Worm (Caenorhabditis elegans): Measurements from ENCODE around the gene ZK105.13.

Gene ZK105.13

DNA sequence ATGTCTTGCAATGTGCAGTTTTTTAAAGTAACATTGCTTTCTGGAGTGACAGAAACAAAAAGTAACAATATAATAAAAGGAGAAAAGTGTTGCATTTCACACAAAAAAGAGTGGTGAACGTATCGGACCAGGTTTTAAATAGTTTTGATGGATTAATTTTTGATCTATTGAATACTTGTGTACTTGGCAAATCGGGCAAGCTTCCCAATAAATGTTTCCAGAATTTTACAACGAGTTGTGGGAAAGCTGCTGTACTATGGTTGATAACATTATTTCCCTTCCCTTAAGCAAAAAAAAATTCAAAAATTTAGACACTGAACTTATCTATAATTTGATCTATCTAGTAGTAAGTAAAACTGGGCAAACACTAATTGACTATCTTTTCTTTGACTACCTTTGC is 19.6 kb downstream of the ZK105.13 start, which contains the start of gene C12D5.10:
C12D5.10 (minus strand) TSS at position 101 of the 400 bp plus-strand sequence.
- TF ChIP-seq pha-2 (tag; optimal IDR thresholded peaks at IDR 0.05) (no peak), pros-1 (tag; optimal IDR thresholded peaks at IDR 0.05) (no peak), gmeb-2 (tag; optimal IDR thresholded peaks at IDR 0.05) (no peak), pag-3 (tag; optimal IDR thresholded peaks at IDR 0.05; ENCODE audit: borderline replicate concordance) (no peak), unc-86 (tag; optimal IDR thresholded peaks at IDR 0.05) (no peak), nhr-232 (tag; optimal IDR thresholded peaks at IDR 0.05) (no peak), sox-4 (tag; optimal IDR thresholded peaks at IDR 0.05) (no peak), pqm-1 (tag; optimal IDR thresholded peaks at IDR 0.05) (no peak), odd-2 (tag; optimal IDR thresholded peaks at IDR 0.05) (no peak), pat-9 (tag; optimal IDR thresholded peaks at IDR 0.05) (no peak)

DNA sequence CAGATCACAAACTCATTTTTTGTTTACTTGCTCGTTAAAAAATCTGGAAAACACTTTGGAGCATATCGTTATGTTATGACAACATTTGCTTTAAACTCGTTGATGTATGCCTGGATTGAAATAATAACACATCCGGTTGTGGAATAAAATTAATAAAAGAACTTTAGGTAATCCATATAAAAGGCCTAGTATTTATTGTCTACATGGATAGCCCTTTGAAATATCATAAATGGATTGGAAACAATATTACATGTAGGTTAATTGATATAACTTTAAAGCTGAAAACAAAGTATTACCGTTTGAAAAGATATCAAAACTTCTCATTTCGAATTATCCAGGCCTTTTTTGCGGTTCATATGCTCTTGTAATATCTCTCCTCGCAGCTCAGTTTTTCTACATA is 22.3 kb downstream of the ZK105.13 start:
- TF ChIP-seq che-1 (tag; optimal IDR thresholded peaks at IDR 0.05) (no peak), pat-9 (tag; optimal IDR thresholded peaks at IDR 0.05) (no peak), sdc-2 (tag; optimal IDR thresholded peaks at IDR 0.05) (no peak), Y22D7AL.16 (tag; optimal IDR thresholded peaks at IDR 0.05) (no peak), ceh-22 (tag; optimal IDR thresholded peaks at IDR 0.05) (no peak), ceh-2 (tag; optimal IDR thresholded peaks at IDR 0.05) (no peak), K09A11.1 (tag; optimal IDR thresholded peaks at IDR 0.05; ENCODE audit: insufficient read depth) (no peak), ztf-16 (tag; optimal IDR thresholded peaks at IDR 0.05) (no peak), npax-4 (tag; optimal IDR thresholded peaks at IDR 0.05) (no peak)

ce11 chrV:7689888-7690287 is 23.1 kb downstream of the ZK105.13 start, which contains the start of gene C12D5.9:
C12D5.9 (minus strand) TSS chrV:7689988.
- no peak for TF ChIP-seq ceh-24 (tag; optimal IDR thresholded peaks at IDR 0.05)
- no peak for TF ChIP-seq nfya-1 (tag; optimal IDR thresholded peaks at IDR 0.05)
- TF ChIP-seq elt-2 (tag; optimal IDR thresholded peaks at IDR 0.05): no peak
- no peak for TF ChIP-seq ceh-2 (tag; optimal IDR thresholded peaks at IDR 0.05)
- TF ChIP-seq ceh-34 (tag; optimal IDR thresholded peaks at IDR 0.05): no peak
- no peak for TF ChIP-seq unc-42 (tag; optimal IDR thresholded peaks at IDR 0.05)
- TF ChIP-seq hlh-6 (tag; optimal IDR thresholded peaks at IDR 0.05): no peak
- TF ChIP-seq hlh-15 (tag; optimal IDR thresholded peaks at IDR 0.05): no peak
- no peak for TF ChIP-seq ref-2 (tag; optimal IDR thresholded peaks at IDR 0.05)
- no peak for TF ChIP-seq zip-5 (tag; optimal IDR thresholded peaks at IDR 0.05)
- TF ChIP-seq dve-1 (tag; optimal IDR thresholded peaks at IDR 0.05): no peak
- no peak for TF ChIP-seq nhr-232 (tag; optimal IDR thresholded peaks at IDR 0.05)
- TF ChIP-seq ceh-19 (GFP tag; optimal IDR thresholded peaks at IDR 0.05): no peak

DNA sequence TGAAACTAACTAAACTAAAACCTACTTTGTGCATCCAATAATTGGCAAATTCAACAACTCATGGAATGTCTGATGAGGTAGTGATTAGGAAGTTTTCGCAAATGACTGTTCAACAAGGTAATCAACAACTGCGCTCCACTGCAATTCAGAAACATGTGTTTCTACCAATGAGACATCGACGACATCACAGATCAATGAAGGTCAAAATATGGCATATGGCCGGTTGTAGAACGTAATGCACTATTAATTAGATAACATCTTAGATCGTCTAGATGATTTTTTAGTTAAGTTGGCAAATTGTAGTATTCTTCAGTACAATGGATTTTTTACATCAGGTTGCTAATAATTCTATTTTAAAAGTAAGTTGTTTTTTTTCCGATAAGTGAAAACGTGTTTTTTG is 26.8 kb downstream of the ZK105.13 start, which contains the start of the genes nhr-94 and nhr-152:
nhr-94 (minus strand) TSS at position 147 of the 400 bp plus-strand sequence.
nhr-152 (plus strand) TSS at position 162 of the 400 bp plus-strand sequence.
- TF ChIP-seq sox-4 (tag; optimal IDR thresholded peaks at IDR 0.05): no peak
- no peak for TF ChIP-seq K09A11.1 (tag; optimal IDR thresholded peaks at IDR 0.05; ENCODE audit: insufficient read depth)
- TF ChIP-seq hlh-15 (tag; optimal IDR thresholded peaks at IDR 0.05): no peak
- TF ChIP-seq npax-4 (tag; optimal IDR thresholded peaks at IDR 0.05): no peak
- TF ChIP-seq ceh-24 (tag; optimal IDR thresholded peaks at IDR 0.05): no peak
- TF ChIP-seq ceh-6 (GFP tag; optimal IDR thresholded peaks at IDR 0.05): no peak
- no peak for TF ChIP-seq ceh-34 (tag; optimal IDR thresholded peaks at IDR 0.05)

DNA sequence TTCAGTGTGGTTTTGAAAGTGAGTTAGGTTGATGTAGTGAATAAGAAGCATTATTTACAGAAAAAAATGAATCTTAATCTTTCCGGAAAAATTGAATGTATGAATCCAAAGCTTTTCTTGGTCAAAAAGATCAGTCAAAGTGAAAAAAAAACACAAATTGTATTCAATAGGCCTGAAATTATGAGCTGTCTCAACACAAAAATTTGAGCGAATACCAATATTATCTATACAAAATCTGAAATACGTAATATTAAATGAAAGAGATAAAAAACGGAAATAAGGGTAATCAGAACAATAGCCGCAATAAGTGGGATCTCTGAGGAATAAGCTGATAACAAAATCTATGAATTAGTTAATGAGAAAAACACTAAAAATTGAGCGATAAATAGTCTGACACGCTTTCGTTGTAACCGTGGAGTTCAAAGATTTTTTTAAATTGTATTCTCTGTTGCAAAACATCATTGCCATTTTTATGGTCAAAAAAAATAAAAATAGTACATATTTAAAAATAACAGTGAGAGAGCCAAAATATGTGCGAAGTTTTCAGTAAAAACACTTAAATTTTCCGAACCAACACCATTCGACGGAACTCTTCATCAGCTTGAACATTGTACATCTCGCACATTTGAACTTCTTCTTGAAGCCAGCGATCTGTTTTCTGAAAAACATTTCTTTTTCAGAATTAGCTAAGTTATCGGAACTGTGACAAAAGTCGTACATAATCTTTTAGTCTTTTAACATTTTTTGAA is 28.9 kb downstream of the ZK105.13 start, which contains the start of gene sre-11:
sre-11 (minus strand) TSS at position 51 of the 749 bp plus-strand sequence.
- TF ChIP-seq sox-4 (tag; optimal IDR thresholded peaks at IDR 0.05) (no peak), zip-5 (tag; optimal IDR thresholded peaks at IDR 0.05) (no peak), che-1 (tag; optimal IDR thresholded peaks at IDR 0.05) (no peak), unc-42 (tag; optimal IDR thresholded peaks at IDR 0.05) (no peak), syd-9 (tag; optimal IDR thresholded peaks at IDR 0.05) (no peak), K09A11.1 (tag; optimal IDR thresholded peaks at IDR 0.05; ENCODE audit: insufficient read depth) (no peak), dmd-4 (tag; optimal IDR thresholded peaks at IDR 0.05; ENCODE audit: borderline replicate concordance) (no peak), T23F11.4 (GFP tag; optimal IDR thresholded peaks at IDR 0.05) (no peak), hlh-8 (tag; optimal IDR thresholded peaks at IDR 0.05) (no peak), unc-55 (GFP tag; optimal IDR thresholded peaks at IDR 0.05) (no peak), hlh-13 (GFP tag; optimal IDR thresholded peaks at IDR 0.05) (no peak), lin-11 (tag; optimal IDR thresholded peaks at IDR 0.05) (no peak), pax-1 (tag; optimal IDR thresholded peaks at IDR 0.05) (no peak), ztf-16 (tag; optimal IDR thresholded peaks at IDR 0.05) (no peak), F13H6.1 (tag; optimal IDR thresholded peaks at IDR 0.05) (no peak), lim-6 (tag; optimal IDR thresholded peaks at IDR 0.05) (no peak), ceh-22 (tag; optimal IDR thresholded peaks at IDR 0.05) (no peak), ceh-6 (GFP tag; optimal IDR thresholded peaks at IDR 0.05) (no peak), pqm-1 (tag; optimal IDR thresholded peaks at IDR 0.05) (no peak)
